Fruit fly (Drosophila melanogaster) whole organism, embryonic: ENCODE data around the gene CG34180.

ENCODE experiments used
- ATbp ChIP-seq: fragments of 200-800 bp; sonication (Bioruptor generic); optimal IDR thresholded peaks from 2 replicates; lab custom pipeline; 2017; ENCODE audit warnings: missing biosample characterization, mild to moderate bottlenecking, missing genetic modification characterization, missing genetic modification reagents
- Antp ChIP-seq: fragments of 200-800 bp; sonication (Bioruptor generic); optimal IDR thresholded peaks from 3 replicates; lab custom pipeline; 2016; ENCODE audit warnings: missing biosample characterization, missing genetic modification characterization
- CG10431 ChIP-seq: fragments of 200-800 bp; sonication (Bioruptor generic); optimal IDR thresholded peaks from 3 replicates; lab custom pipeline; 2018; ENCODE audit warnings: missing biosample characterization, mild to moderate bottlenecking, missing genetic modification characterization
- CG11085 ChIP-seq: fragments of 200-800 bp; sonication (Bioruptor generic); IDR thresholded peaks from 2 replicates; pipeline ENCODE4 v1.3.6; 2022; ENCODE audit warnings: missing biosample characterization, missing genetic modification characterization
- CG11247 ChIP-seq: fragments of 200-800 bp; sonication (Bioruptor generic); IDR thresholded peaks from 2 replicates; pipeline ENCODE4 v1.3.6; 2022; ENCODE audit warnings: missing biosample characterization, missing genetic modification characterization
- CG11456 ChIP-seq: fragments of 200-800 bp; sonication (Bioruptor generic); IDR thresholded peaks from 3 replicates; pipeline ENCODE4 v1.3.6; 2022; ENCODE audit warnings: missing biosample characterization, missing genetic modification characterization
- CG12155 ChIP-seq: fragments of 200-800 bp; sonication (Bioruptor generic); optimal IDR thresholded peaks from 3 replicates; lab custom pipeline; 2016; ENCODE audit warnings: missing biosample characterization, missing genetic modification characterization
- CG14050 ChIP-seq: fragments of 200-800 bp; sonication (Bioruptor generic); IDR thresholded peaks from 3 replicates; pipeline ENCODE4 v1.3.6; 2022; ENCODE audit warnings: missing biosample characterization, missing genetic modification characterization
- CG14441 ChIP-seq: fragments of 200-800 bp; sonication (Bioruptor generic); IDR thresholded peaks from 2 replicates; pipeline ENCODE4 v1.3.6; 2022; ENCODE audit warnings: missing biosample characterization, missing genetic modification characterization
- CG2116 ChIP-seq: fragments of 200-800 bp; sonication (Bioruptor generic); optimal IDR thresholded peaks from 3 replicates; lab custom pipeline; 2018; ENCODE audit warnings: missing biosample characterization, mild to moderate bottlenecking, missing genetic modification characterization
- CG2129 ChIP-seq: fragments of 200-800 bp; sonication (Bioruptor generic); IDR thresholded peaks from 2 replicates; pipeline ENCODE4 v1.3.6; 2022; ENCODE audit warnings: missing biosample characterization, missing genetic modification characterization; ENCODE audit not compliant: partially characterized antibody
- CG30403 ChIP-seq: fragments of 200-800 bp; sonication (Bioruptor generic); optimal IDR thresholded peaks from 3 replicates; lab custom pipeline; 2016; ENCODE audit warnings: missing biosample characterization, missing genetic modification characterization
- CG31365 ChIP-seq: fragments of 200-800 bp; sonication (Bioruptor generic); optimal IDR thresholded peaks from 2 replicates; lab custom pipeline; 2018; ENCODE audit warnings: missing biosample characterization, mild to moderate bottlenecking, missing genetic modification characterization
- CG33213 ChIP-seq: fragments of 200-800 bp; sonication (Bioruptor generic); optimal IDR thresholded peaks from 3 replicates; lab custom pipeline; 2016; ENCODE audit warnings: missing biosample characterization, missing genetic modification characterization
- CG34224 ChIP-seq: fragments of 200-800 bp; sonication (Bioruptor generic); IDR thresholded peaks from 3 replicates; pipeline ENCODE4 v1.3.6; 2022; ENCODE audit warnings: missing biosample characterization, missing genetic modification characterization; ENCODE audit not compliant: partially characterized antibody
- CG4424 ChIP-seq: fragments of 200-800 bp; sonication (Bioruptor generic); optimal IDR thresholded peaks from 3 replicates; lab custom pipeline; 2016; ENCODE audit warnings: missing biosample characterization, missing genetic modification characterization
- CG6689 ChIP-seq: fragments of 200-800 bp; sonication (Bioruptor generic); IDR thresholded peaks from 2 replicates; pipeline ENCODE4 v1.3.6; 2022; ENCODE audit warnings: missing biosample characterization, missing genetic modification characterization
- CG9817 ChIP-seq: fragments of 200-800 bp; sonication (Bioruptor generic); optimal IDR thresholded peaks from 2 replicates; lab custom pipeline; 2018; ENCODE audit warnings: missing biosample characterization, mild to moderate bottlenecking, missing genetic modification characterization, moderate library complexity
- Deaf1 ChIP-seq: fragments of 200-800 bp; optimal IDR thresholded peaks from 3 replicates; lab custom pipeline; 2019; ENCODE audit warnings: missing biosample characterization, mild to moderate bottlenecking, missing genetic modification characterization, moderate library complexity
- Dref ChIP-seq: fragments of 200-800 bp; sonication (Bioruptor generic); IDR thresholded peaks from 2 replicates; pipeline ENCODE4 v1.3.6; 2022; ENCODE audit warnings: missing biosample characterization, missing genetic modification characterization
- E2f1 ChIP-seq: fragments of 200-800 bp; sonication (Bioruptor generic); IDR thresholded peaks from 2 replicates; pipeline ENCODE4 v1.3.6; 2022; ENCODE audit warnings: missing biosample characterization, missing genetic modification characterization
- MTF-1 ChIP-seq: fragments of 200-800 bp; sonication (Bioruptor generic); optimal IDR thresholded peaks from 2 replicates; lab custom pipeline; 2018; ENCODE audit warnings: missing biosample characterization, mild to moderate bottlenecking, missing genetic modification characterization, borderline replicate concordance
- NFAT ChIP-seq: fragments of 200-800 bp; sonication (Bioruptor generic); IDR thresholded peaks from 2 replicates; pipeline ENCODE4 v1.3.6; 2022; ENCODE audit warnings: missing biosample characterization, missing genetic modification characterization
- Pdp1 ChIP-seq, 2 experiments: fragments of 200-800 bp; sonication (Bioruptor generic); optimal IDR thresholded peaks; 3 replicates each; lab custom pipeline; 2016; ENCODE audit warnings: missing biosample characterization in 2 of 2, missing genetic modification characterization in 2 of 2, mild to moderate bottlenecking in 1 of 2, moderate library complexity in 1 of 2
- Ptx1 ChIP-seq: fragments of 200-800 bp; sonication (Bioruptor generic); IDR thresholded peaks from 2 replicates; pipeline ENCODE4 v1.3.6; 2022; ENCODE audit warnings: missing biosample characterization, missing genetic modification characterization
- Sry-δ ChIP-seq: fragments of 200-800 bp; sonication (Bioruptor generic); optimal IDR thresholded peaks from 2 replicates; lab custom pipeline; 2016; ENCODE audit warnings: missing biosample characterization, missing genetic modification characterization
- ase ChIP-seq: fragments of 200-800 bp; sonication (Bioruptor generic); IDR thresholded peaks from 3 replicates; pipeline ENCODE4 v1.3.6; 2022; ENCODE audit warnings: missing biosample characterization, missing genetic modification characterization
- dati ChIP-seq: fragments of 200-800 bp; sonication (Bioruptor generic); IDR thresholded peaks from 2 replicates; pipeline ENCODE4 v1.3.6; 2022; ENCODE audit warnings: missing biosample characterization, missing genetic modification characterization
- dm ChIP-seq: fragments of 200-800 bp; sonication (Bioruptor generic); optimal IDR thresholded peaks from 3 replicates; lab custom pipeline; 2016; ENCODE audit warnings: missing biosample characterization, missing genetic modification characterization
- fd3F ChIP-seq: fragments of 200-800 bp; sonication (Bioruptor generic); optimal IDR thresholded peaks from 2 replicates; lab custom pipeline; 2018; ENCODE audit warnings: missing biosample characterization, mild to moderate bottlenecking, missing genetic modification characterization, moderate library complexity
- ftz-f1 ChIP-seq: fragments of 200-800 bp; sonication (Bioruptor generic); optimal IDR thresholded peaks from 2 replicates; lab custom pipeline; 2016; ENCODE audit warnings: missing biosample characterization, missing genetic modification characterization
- grau ChIP-seq: fragments of 200-800 bp; optimal IDR thresholded peaks from 3 replicates; lab custom pipeline; 2019; ENCODE audit warnings: missing biosample characterization, mild to moderate bottlenecking, missing genetic modification characterization, moderate library complexity
- ham ChIP-seq: fragments of 200-800 bp; sonication (Bioruptor generic); IDR thresholded peaks from 2 replicates; pipeline ENCODE4 v1.3.6; 2022; ENCODE audit warnings: missing biosample characterization, missing genetic modification characterization
- hb ChIP-seq: fragments of 200-800 bp; sonication (Bioruptor generic); IDR thresholded peaks from 3 replicates; pipeline ENCODE4 v1.3.6; 2022; ENCODE audit warnings: missing biosample characterization, missing genetic modification characterization; ENCODE audit not compliant: partially characterized antibody
- maf-S ChIP-seq: fragments of 200-800 bp; sonication (Bioruptor generic); optimal IDR thresholded peaks from 2 replicates; lab custom pipeline; 2016; ENCODE audit warnings: missing biosample characterization, missing genetic modification characterization
- mam ChIP-seq: fragments of 200-800 bp; sonication (Bioruptor generic); optimal IDR thresholded peaks from 3 replicates; lab custom pipeline; 2016; ENCODE audit warnings: missing biosample characterization, missing genetic modification characterization
- nmo ChIP-seq: fragments of 200-800 bp; sonication (Bioruptor generic); optimal IDR thresholded peaks from 2 replicates; lab custom pipeline; 2018; ENCODE audit warnings: missing biosample characterization, mild to moderate bottlenecking, missing genetic modification characterization, moderate library complexity
- nom ChIP-seq: fragments of 200-800 bp; sonication (Bioruptor generic); optimal IDR thresholded peaks from 2 replicates; lab custom pipeline; 2017; ENCODE audit warnings: missing biosample characterization, missing genetic modification characterization, mild to moderate bottlenecking, moderate library complexity, missing genetic modification reagents
- odd ChIP-seq: fragments of 200-800 bp; sonication (Bioruptor generic); optimal IDR thresholded peaks from 2 replicates; lab custom pipeline; 2017; ENCODE audit warnings: missing biosample characterization, mild to moderate bottlenecking, missing genetic modification characterization
- org-1 ChIP-seq: fragments of 200-800 bp; sonication (Bioruptor generic); optimal IDR thresholded peaks from 2 replicates; lab custom pipeline; 2017; ENCODE audit warnings: missing biosample characterization, missing genetic modification characterization
- otp ChIP-seq: fragments of 200-800 bp; sonication (Bioruptor generic); IDR thresholded peaks from 3 replicates; pipeline ENCODE4, ENCODE4 v1.3.6; 2022; ENCODE audit warnings: missing biosample characterization, missing genetic modification characterization
- pan ChIP-seq, 4 experiments: fragments of >200 bp in 3 of 4; fragments of 200-800 bp in 1 of 4; sonication (Bioruptor generic) in 1 of 4; optimal IDR thresholded peaks in 3 of 4; IDR thresholded peaks in 1 of 4; 2 replicates each; pipeline versions ENCODE4 v1.3.6 to Lab custom; 2017 to 2022; ENCODE audit warnings: missing biosample characterization in 2 of 4, missing genetic modification characterization in 2 of 4, mixed read lengths in 1 of 4
- ranshi ChIP-seq: fragments of 200-800 bp; sonication (Bioruptor generic); IDR thresholded peaks from 2 replicates; pipeline ENCODE4 v1.3.6; 2022; ENCODE audit warnings: missing biosample characterization, missing genetic modification characterization
- run ChIP-seq: fragments of 200-800 bp; sonication (Bioruptor generic); optimal IDR thresholded peaks from 3 replicates; lab custom pipeline; 2018; ENCODE audit warnings: missing biosample characterization, mild to moderate bottlenecking, missing genetic modification characterization
- stwl ChIP-seq: fragments of 200-800 bp; sonication (Bioruptor generic); optimal IDR thresholded peaks from 3 replicates; lab custom pipeline; 2018; ENCODE audit warnings: missing biosample characterization, mild to moderate bottlenecking, missing genetic modification characterization, moderate library complexity
- vvl ChIP-seq: fragments of 200-800 bp; sonication (Bioruptor generic); IDR thresholded peaks from 2 replicates; pipeline ENCODE4 v1.3.6; 2022; ENCODE audit warnings: missing biosample characterization, missing genetic modification characterization
- zen2 ChIP-seq: fragments of 200-800 bp; sonication (Bioruptor generic); IDR thresholded peaks from 3 replicates; pipeline ENCODE4 v1.3.6; 2022; ENCODE audit warnings: missing biosample characterization, missing genetic modification characterization; ENCODE audit not compliant: partially characterized antibody

The CG34180 gene

DNA sequence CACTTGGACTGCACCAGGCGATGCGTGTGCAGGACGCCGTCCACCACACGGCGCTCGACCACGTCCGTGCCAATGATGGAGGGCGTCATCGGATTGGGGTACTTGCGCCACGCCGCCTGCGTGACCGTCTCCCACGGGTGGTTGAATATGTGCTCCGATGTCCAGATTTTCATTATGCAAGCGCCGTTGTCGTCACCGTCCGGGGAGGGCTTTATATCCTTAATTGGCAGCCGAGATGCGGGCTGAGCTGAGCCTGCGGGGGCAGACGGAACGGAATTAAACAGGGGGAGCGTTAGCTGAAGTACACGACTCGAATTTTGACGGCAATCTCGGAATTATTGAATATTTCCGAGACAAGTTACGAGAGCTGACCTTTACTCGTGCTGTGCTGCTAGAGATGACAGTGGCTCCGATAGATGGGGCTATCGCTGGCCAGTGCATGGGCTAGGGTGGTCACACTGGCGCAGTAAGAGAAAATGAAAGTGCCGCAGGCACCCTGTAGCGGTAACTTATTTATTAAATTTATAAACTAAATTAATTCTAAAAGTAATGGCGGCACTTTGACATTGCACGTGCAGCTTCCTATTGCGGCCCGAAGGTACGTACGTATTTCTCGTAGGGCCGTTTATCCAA lies 12.7 kb upstream of the CG34180 start, which contains the start of gene IPIP (continued):
- TF ChIP-seq CG12155 (GFP tag; lab: Kevin White, UChicago) (peak; percentile 53), Deaf1 (tag; lab: Kevin White, UChicago) (peak; percentile 68), mam (GFP tag; lab: Kevin White, UChicago) (peak; percentile 52), zen2 (GFP tag; lab: Robert Waterston, UW) (peak; percentile 54; the same call in 1 of the 3 replicates), CG31365 (tag; lab: Kevin White, UChicago) (peak; percentile 24), CG6689 (GFP tag; lab: Robert Waterston, UW) (no peak), org-1 (GFP tag; lab: Kevin White, UChicago) (no peak), CG30403 (GFP tag; lab: Kevin White, UChicago) (peak; percentile 26), CG10431 (GFP tag; lab: Kevin White, UChicago) (peak; percentile 57), pan (optimal IDR thresholded peaks at IDR 0.05; lab: Kevin White, UChicago) (no peak), pan (GFP tag; optimal IDR thresholded peaks at IDR 0.05 in 1 of 2, IDR thresholded peaks at IDR 0.05 in 1 of 2) (peak in 1 of 2 experiments; percentile 43), Dref (GFP tag; lab: Robert Waterston, UW) (peak; percentile 79), CG34224 (peak; percentile 75), ATbp (GFP tag; lab: Kevin White, UChicago) (peak; percentile 25), stwl (tag; lab: Kevin White, UChicago) (peak; percentile 79), hb (GFP tag; lab: Robert Waterston, UW) (peak; percentile 83), CG11456 (GFP tag; lab: Robert Waterston, UW) (peak; percentile 75), CG2129 (peak; percentile 41), Ptx1 (peak; percentile 47), CG9817 (tag; lab: Kevin White, UChicago) (peak; percentile 32), CG14441 (peak; percentile 26; the same call in 1 of the 2 replicates), nom (GFP tag; lab: Kevin White, UChicago) (peak; percentile 59), ase (GFP tag; lab: Robert Waterston, UW) (peak; percentile 34; the same call in 1 of the 3 replicates), CG14050 (peak; percentile 17; the same call in 1 of the 3 replicates), nmo (GFP tag; lab: Kevin White, UChicago) (peak; percentile 37), fd3F (no peak), CG4424 (GFP tag; lab: Kevin White, UChicago) (peak; percentile 10), maf-S (GFP tag; lab: Kevin White, UChicago) (no peak), odd (GFP tag; lab: Kevin White, UChicago) (peak; percentile 6), Sry-δ (GFP tag; lab: Kevin White, UChicago) (peak; percentile 90), ham (GFP tag; lab: Robert Waterston, UW) (no peak), grau (peak; percentile 2), ftz-f1 (GFP tag; lab: Kevin White, UChicago) (peak; percentile 66), CG11247 (GFP tag; lab: Robert Waterston, UW) (peak; percentile 44; the same call in 1 of the 2 replicates), CG11085 (0 out of 2 replicates have a peak, but pooled peaks have one; percentile 37), dm (peak; percentile 40), otp (GFP tag; lab: Robert Waterston, UW) (peak; percentile 34; the same call in 1 of the 3 replicates), Pdp1 (GFP tag; optimal IDR thresholded peaks at IDR 0.05; lab: Kevin White, UChicago) (peak in 1 of 2 experiments; percentile 98), run (no peak), Antp (GFP tag; lab: Kevin White, UChicago) (no peak), ranshi (GFP tag; lab: Robert Waterston, UW) (0 out of 2 replicates have a peak, but pooled peaks have one; percentile 27), E2f1 (GFP tag; lab: Robert Waterston, UW) (0 out of 2 replicates have a peak, but pooled peaks have one; percentile 7), CG2116 (peak; percentile 10), vvl (GFP tag; lab: Robert Waterston, UW) (peak; percentile 67), NFAT (GFP tag; lab: Robert Waterston, UW) (peak; percentile 82), CG33213 (peak; percentile 13), dati (peak; percentile 13; the same call in 1 of the 2 replicates), MTF-1 (peak; percentile 29)
